Worm (Caenorhabditis elegans) whole organism, L2 larva: ENCODE results near the gene F40F8.11.

Source experiments
- C34F6.9 ChIP-seq: fragments of 150-350 bp; optimal IDR thresholded peaks from 2 replicates; lab custom pipeline; 2014; ENCODE audit warnings: missing biosample characterization, missing genetic modification characterization
- F13H6.1 ChIP-seq: sonication (generic microtip); optimal IDR thresholded peaks from 2 replicates; lab custom pipeline; 2016; ENCODE audit warnings: missing genetic modification characterization, missing compliant biosample characterization
- Y55F3AM.14 ChIP-seq: fragments of 200-800 bp; sonication (Bioruptor generic); optimal IDR thresholded peaks from 2 replicates; lab custom pipeline; 2018; ENCODE audit warnings: mild to moderate bottlenecking, missing genetic modification characterization, missing compliant biosample characterization
- ZK546.5 ChIP-seq: sonication (generic microtip); optimal IDR thresholded peaks from 2 replicates; lab custom pipeline; 2017; ENCODE audit warnings: missing biosample characterization, missing genetic modification characterization
- alr-1 ChIP-seq: fragments of 150-350 bp; optimal IDR thresholded peaks from 2 replicates; lab custom pipeline; 2014; ENCODE audit warnings: missing biosample characterization, missing genetic modification characterization
- ama-1 ChIP-seq: fragments of 150-350 bp; optimal IDR thresholded peaks from 2 replicates; lab custom pipeline; 2018; ENCODE audit warnings: inconsistent platforms
- blmp-1 ChIP-seq: sonication (generic microtip); optimal IDR thresholded peaks from 2 replicates; lab custom pipeline; 2017; ENCODE audit warnings: missing genetic modification characterization, mild to moderate bottlenecking, missing compliant biosample characterization, antibody characterized with exemption, moderate library complexity; ENCODE audit not compliant: insufficient read depth
- ceh-16 ChIP-seq: fragments of 150-350 bp; optimal IDR thresholded peaks from 2 replicates; lab custom pipeline; 2014; ENCODE audit warnings: missing biosample characterization, missing genetic modification characterization
- crh-2 ChIP-seq: sonication (generic microtip); optimal IDR thresholded peaks from 2 replicates; lab custom pipeline; 2017; ENCODE audit warnings: missing biosample characterization, missing genetic modification characterization
- egl-27 ChIP-seq: sonication (generic microtip); optimal IDR thresholded peaks from 3 replicates; lab custom pipeline; 2017; ENCODE audit warnings: missing biosample characterization, missing genetic modification reagents, missing genetic modification characterization
- elt-1 ChIP-seq: fragments of 150-350 bp; optimal IDR thresholded peaks from 2 replicates; lab custom pipeline; 2014; ENCODE audit warnings: missing biosample characterization, missing genetic modification characterization
- fos-1 ChIP-seq: fragments of 150-350 bp; optimal IDR thresholded peaks from 2 replicates; lab custom pipeline; 2014; ENCODE audit warnings: missing biosample characterization, missing genetic modification characterization
- gmeb-1 ChIP-seq: fragments of 150-350 bp; optimal IDR thresholded peaks from 2 replicates; lab custom pipeline; 2014; ENCODE audit warnings: missing biosample characterization, missing genetic modification characterization
- lin-11 ChIP-seq: fragments of 150-350 bp; sonication (generic microtip); optimal IDR thresholded peaks from 2 replicates; lab custom pipeline; 2014; ENCODE audit warnings: missing biosample characterization, missing genetic modification characterization, inconsistent platforms, mixed read lengths
- lin-13 ChIP-seq: fragments of 150-350 bp; optimal IDR thresholded peaks from 2 replicates; lab custom pipeline; 2014; ENCODE audit warnings: missing biosample characterization, missing genetic modification reagents, missing genetic modification characterization
- lin-39 ChIP-seq: fragments of 150-350 bp; optimal IDR thresholded peaks from 2 replicates; lab custom pipeline; 2014; ENCODE audit warnings: missing biosample characterization, missing genetic modification reagents, missing genetic modification characterization
- lsy-2 ChIP-seq, 2 experiments: fragments of 150-350 bp in 1 of 2; sonication (generic microtip) in 1 of 2; optimal IDR thresholded peaks; 2 replicates each; lab custom pipeline; 2014 to 2017; ENCODE audit warnings: missing biosample characterization in 2 of 2, missing genetic modification characterization in 2 of 2
- mab-5 ChIP-seq: fragments of 150-350 bp; optimal IDR thresholded peaks from 2 replicates; lab custom pipeline; 2014; ENCODE audit warnings: missing biosample characterization, missing genetic modification characterization
- mdl-1 ChIP-seq, 2 experiments: fragments of 150-350 bp in 1 of 2; sonication (generic microtip) in 1 of 2; optimal IDR thresholded peaks; 2 replicates each; lab custom pipeline; 2017; ENCODE audit warnings: missing biosample characterization in 2 of 2, missing genetic modification characterization in 2 of 2
- nhr-10 ChIP-seq: sonication (generic microtip); optimal IDR thresholded peaks from 2 replicates; lab custom pipeline; 2017; ENCODE audit warnings: missing biosample characterization, missing genetic modification characterization
- nhr-11 ChIP-seq: fragments of 150-350 bp; optimal IDR thresholded peaks from 2 replicates; lab custom pipeline; 2014; ENCODE audit warnings: missing biosample characterization, missing genetic modification characterization
- nhr-12 ChIP-seq: fragments of 150-350 bp; optimal IDR thresholded peaks from 2 replicates; lab custom pipeline; 2014; ENCODE audit warnings: missing biosample characterization, missing genetic modification characterization
- nhr-129 ChIP-seq: fragments of 150-350 bp; optimal IDR thresholded peaks from 2 replicates; lab custom pipeline; 2014; ENCODE audit warnings: missing biosample characterization, missing genetic modification characterization
- nhr-21 ChIP-seq: fragments of 150-350 bp; optimal IDR thresholded peaks from 2 replicates; lab custom pipeline; 2014; ENCODE audit warnings: missing biosample characterization, missing genetic modification characterization
- nhr-23 ChIP-seq: fragments of 150-350 bp; optimal IDR thresholded peaks from 2 replicates; lab custom pipeline; 2014; ENCODE audit warnings: missing biosample characterization, missing genetic modification reagents, missing genetic modification characterization
- nhr-237 ChIP-seq: fragments of 150-350 bp; optimal IDR thresholded peaks from 2 replicates; lab custom pipeline; 2014; ENCODE audit warnings: missing biosample characterization, missing genetic modification characterization
- nhr-25 ChIP-seq: fragments of 150-350 bp; sonication (generic microtip); optimal IDR thresholded peaks from 3 replicates; lab custom pipeline; 2014; ENCODE audit warnings: missing biosample characterization, missing genetic modification characterization
- nhr-6 ChIP-seq: fragments of 150-350 bp; optimal IDR thresholded peaks from 2 replicates; lab custom pipeline; 2014; ENCODE audit warnings: missing biosample characterization, missing genetic modification characterization
- peb-1 ChIP-seq: fragments of 150-350 bp; optimal IDR thresholded peaks from 2 replicates; lab custom pipeline; 2014; ENCODE audit warnings: missing biosample characterization, missing genetic modification characterization
- sem-4 ChIP-seq: fragments of 150-350 bp; optimal IDR thresholded peaks from 2 replicates; lab custom pipeline; 2014; ENCODE audit warnings: missing biosample characterization, missing genetic modification reagents, missing genetic modification characterization
- skn-1 ChIP-seq: sonication (generic microtip); optimal IDR thresholded peaks from 2 replicates; lab custom pipeline; 2017; ENCODE audit warnings: missing biosample characterization, missing genetic modification characterization
- sma-3 ChIP-seq: sonication (generic microtip); optimal IDR thresholded peaks from 2 replicates; lab custom pipeline; 2016; ENCODE audit warnings: missing genetic modification reagents, missing genetic modification characterization, missing compliant biosample characterization
- sma-9 ChIP-seq, 2 experiments: fragments of 150-350 bp in 1 of 2; sonication (generic microtip) in 1 of 2; optimal IDR thresholded peaks; 2 replicates each; lab custom pipeline; 2014 to 2016; ENCODE audit warnings: missing genetic modification characterization in 2 of 2, mild to moderate bottlenecking in 1 of 2, missing biosample characterization in 1 of 2, missing compliant biosample characterization in 1 of 2, missing genetic modification reagents in 1 of 2, moderate library complexity in 1 of 2
- snpc-4 ChIP-seq: fragments of 150-350 bp; optimal IDR thresholded peaks from 2 replicates; lab custom pipeline; 2014; ENCODE audit warnings: missing biosample characterization, missing genetic modification characterization
- unc-39 ChIP-seq: fragments of 150-350 bp; optimal IDR thresholded peaks from 2 replicates; lab custom pipeline; 2014; ENCODE audit warnings: missing biosample characterization, missing genetic modification characterization
- unc-55 ChIP-seq: fragments of 150-350 bp; sonication (generic microtip); optimal IDR thresholded peaks from 3 replicates; lab custom pipeline; 2014; ENCODE audit warnings: missing biosample characterization, missing genetic modification reagents, missing genetic modification characterization
- zag-1 ChIP-seq: fragments of 150-350 bp; optimal IDR thresholded peaks from 2 replicates; lab custom pipeline; 2014; ENCODE audit warnings: missing biosample characterization, missing genetic modification characterization
- ztf-1 ChIP-seq: fragments of 200-800 bp; sonication (Bioruptor generic); conservative IDR thresholded peaks from 2 replicates; pipeline ENCODE4 v1.3.6; 2022; ENCODE audit warnings: missing genetic modification characterization, missing compliant biosample characterization
- ztf-11 ChIP-seq: sonication (generic microtip); optimal IDR thresholded peaks from 2 replicates; lab custom pipeline; 2017; ENCODE audit warnings: missing biosample characterization, missing genetic modification characterization
- ztf-4 ChIP-seq: fragments of 150-350 bp; optimal IDR thresholded peaks from 2 replicates; lab custom pipeline; 2014; ENCODE audit warnings: missing biosample characterization, missing genetic modification characterization

The F40F8.11 gene

ce11 chrII:11101171-11101570 lies 31.2 kb downstream of the F40F8.11 start:
- TF ChIP-seq nhr-237 (tag; lab: Kevin White, UChicago) (no peak), ZK546.5 (tag; lab: Kevin White, UChicago) (no peak), lin-13 (GFP tag; lab: Kevin White, UChicago) (no peak)

DNA sequence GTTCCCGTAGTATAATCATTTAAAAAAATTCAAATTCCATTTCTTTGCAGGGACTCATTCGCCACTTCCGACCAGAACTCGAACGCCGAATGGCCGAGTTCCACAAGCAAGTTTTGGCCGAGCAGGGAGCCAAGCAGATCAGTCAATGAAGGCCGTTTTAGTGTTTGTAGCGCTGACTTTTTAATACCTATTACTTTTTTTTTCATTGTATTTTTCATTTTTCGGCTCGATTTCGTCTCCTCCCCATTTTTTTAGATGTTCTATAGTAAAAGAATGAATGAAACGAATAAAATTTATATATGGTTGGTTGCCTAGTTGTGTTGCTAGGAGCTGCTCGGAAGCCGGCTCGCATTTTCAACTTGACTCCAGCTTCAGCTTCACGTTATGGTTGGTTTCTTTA lies 32.5 kb downstream of the F40F8.11 start, which contains the start of gene C09H10.4:
TSS of gene C09H10.4 (plus strand) at position 301 of the 400 bp plus-strand sequence.
- TF ChIP-seq fos-1 (no peak), crh-2 (tag; lab: Kevin White, UChicago) (no peak), nhr-12 (tag; lab: Kevin White, UChicago) (no peak), ztf-4 (tag; lab: Kevin White, UChicago) (no peak), alr-1 (tag; lab: Kevin White, UChicago) (no peak), F13H6.1 (tag; lab: Kevin White, UChicago) (no peak), ZK546.5 (tag; lab: Kevin White, UChicago) (no peak), ztf-1 (GFP tag; lab: Robert Waterston, UW) (no peak), ama-1 (lab: Kevin White, UChicago) (no peak), nhr-6 (tag; lab: Kevin White, UChicago) (no peak), nhr-11 (tag; lab: Kevin White, UChicago) (no peak), sma-3 (no peak), mdl-1 (tag; optimal IDR thresholded peaks at IDR 0.05; lab: Kevin White, UChicago) (no peak), skn-1 (tag; lab: Kevin White, UChicago) (no peak), ztf-11 (tag; lab: Kevin White, UChicago) (no peak), Y55F3AM.14 (no peak), lsy-2 (tag; optimal IDR thresholded peaks at IDR 0.05; lab: Kevin White, UChicago) (no peak), mab-5 (tag; lab: Kevin White, UChicago) (no peak), nhr-23 (tag; lab: Kevin White, UChicago) (no peak)

- TF ChIP-seq mab-5 (tag; lab: Kevin White, UChicago) (peak; percentile 30), nhr-25 (tag; lab: Kevin White, UChicago) (peak; percentile 86), sma-3 (peak; percentile 80), ztf-4 (tag; lab: Kevin White, UChicago) (peak; percentile 54), ceh-16 (tag; lab: Kevin White, UChicago) (no peak), egl-27 (tag; lab: Kevin White, UChicago) (no peak), lin-39 (no peak), snpc-4 (tag; lab: Kevin White, UChicago) (peak; percentile 76), sma-9 (GFP tag; optimal IDR thresholded peaks at IDR 0.05; lab: Kevin White, UChicago) (peak; percentile 67), sma-9 (tag; optimal IDR thresholded peaks at IDR 0.05; lab: Kevin White, UChicago) (no peak), ZK546.5 (tag; lab: Kevin White, UChicago) (peak; percentile 33), lin-11 (peak; percentile 88), ama-1 (lab: Kevin White, UChicago) (peak; percentile 43), F13H6.1 (tag; lab: Kevin White, UChicago) (peak; percentile 64), elt-1 (tag; lab: Kevin White, UChicago) (no peak), zag-1 (tag; lab: Kevin White, UChicago) (peak; percentile 66), mdl-1 (tag; optimal IDR thresholded peaks at IDR 0.05; lab: Kevin White, UChicago) (peak in 1 of 2 experiments; percentile 13), nhr-10 (no peak), C34F6.9 (tag; lab: Kevin White, UChicago) (peak; percentile 94), blmp-1 (tag; lab: Kevin White, UChicago) (peak; percentile 94), fos-1 (peak; percentile 73), nhr-12 (tag; lab: Kevin White, UChicago) (no peak), alr-1 (tag; lab: Kevin White, UChicago) (no peak), crh-2 (tag; lab: Kevin White, UChicago) (peak; percentile 89), nhr-21 (tag; lab: Kevin White, UChicago) (peak; percentile 83), lsy-2 (tag; optimal IDR thresholded peaks at IDR 0.05; lab: Kevin White, UChicago) (peak; percentile 92 to 99), sem-4 (tag; lab: Kevin White, UChicago) (peak; percentile 12), ztf-11 (tag; lab: Kevin White, UChicago) (no peak), nhr-129 (tag; lab: Kevin White, UChicago) (peak; percentile 90), peb-1 (no peak), unc-55 (GFP tag; lab: Kevin White, UChicago) (peak; percentile 97), unc-39 (tag; lab: Kevin White, UChicago) (no peak), nhr-237 (tag; lab: Kevin White, UChicago) (no peak), gmeb-1 (tag; lab: Kevin White, UChicago) (peak; percentile 83), lin-13 (GFP tag; lab: Kevin White, UChicago) (peak; percentile 83)
These were observed 35.1 kb downstream of the F40F8.11 start, which contains the start of the genes rpl-36.A and nuo-1 for ce11 chrII:11097154-11097887. Gene rpl-36.A, minus strand, starts transcription at chrII:11097204. Gene nuo-1, plus strand, starts transcription at chrII:11097837.
